Fruit fly (Drosophila melanogaster) whole organism, wandering third instar larva: ENCODE results near the gene CG1812.

Experiments
- Abd-B ChIP-seq: fragments of >200 bp; optimal IDR thresholded peaks from 2 replicates; lab custom pipeline; 2017; ENCODE audit warnings: missing biosample characterization, missing genetic modification characterization
- CG9705 ChIP-seq: fragments of 200-800 bp; sonication (Bioruptor generic); optimal IDR thresholded peaks from 2 replicates; lab custom pipeline; 2018; ENCODE audit warnings: missing biosample characterization, mild to moderate bottlenecking, missing genetic modification characterization
- OdsH ChIP-seq: fragments of 200-800 bp; sonication (Bioruptor generic); optimal IDR thresholded peaks from 2 replicates; lab custom pipeline; 2016; ENCODE audit warnings: missing biosample characterization, mild to moderate bottlenecking, missing genetic modification characterization
- Rel ChIP-seq, 2 experiments: fragments of 200-800 bp; sonication (Bioruptor generic) in 1 of 2; optimal IDR thresholded peaks; 2 replicates in 1 of 2; 3 replicates in 1 of 2; lab custom pipeline; 2016 to 2019; ENCODE audit warnings: mild to moderate bottlenecking in 2 of 2, missing biosample characterization in 2 of 2, missing genetic modification characterization in 2 of 2, moderate library complexity in 1 of 2
- foxo ChIP-seq, 2 experiments: fragments of 200-800 bp; sonication (Bioruptor generic); optimal IDR thresholded peaks; 2 replicates in 1 of 2; 3 replicates in 1 of 2; lab custom pipeline; 2016 to 2017; ENCODE audit warnings: missing biosample characterization in 2 of 2, missing genetic modification characterization in 2 of 2
- h ChIP-seq: fragments of 200-800 bp; sonication (Bioruptor generic); optimal IDR thresholded peaks from 3 replicates; lab custom pipeline; 2016; ENCODE audit warnings: missing biosample characterization, mild to moderate bottlenecking, missing genetic modification characterization
- lola ChIP-seq: fragments of >200 bp; optimal IDR thresholded peaks from 2 replicates; lab custom pipeline; 2017; ENCODE audit warnings: missing biosample characterization, missing genetic modification characterization
- tai ChIP-seq: sonication (Bioruptor generic); optimal IDR thresholded peaks from 2 replicates; lab custom pipeline; 2016; ENCODE audit warnings: missing biosample characterization, missing genetic modification characterization

DNA sequence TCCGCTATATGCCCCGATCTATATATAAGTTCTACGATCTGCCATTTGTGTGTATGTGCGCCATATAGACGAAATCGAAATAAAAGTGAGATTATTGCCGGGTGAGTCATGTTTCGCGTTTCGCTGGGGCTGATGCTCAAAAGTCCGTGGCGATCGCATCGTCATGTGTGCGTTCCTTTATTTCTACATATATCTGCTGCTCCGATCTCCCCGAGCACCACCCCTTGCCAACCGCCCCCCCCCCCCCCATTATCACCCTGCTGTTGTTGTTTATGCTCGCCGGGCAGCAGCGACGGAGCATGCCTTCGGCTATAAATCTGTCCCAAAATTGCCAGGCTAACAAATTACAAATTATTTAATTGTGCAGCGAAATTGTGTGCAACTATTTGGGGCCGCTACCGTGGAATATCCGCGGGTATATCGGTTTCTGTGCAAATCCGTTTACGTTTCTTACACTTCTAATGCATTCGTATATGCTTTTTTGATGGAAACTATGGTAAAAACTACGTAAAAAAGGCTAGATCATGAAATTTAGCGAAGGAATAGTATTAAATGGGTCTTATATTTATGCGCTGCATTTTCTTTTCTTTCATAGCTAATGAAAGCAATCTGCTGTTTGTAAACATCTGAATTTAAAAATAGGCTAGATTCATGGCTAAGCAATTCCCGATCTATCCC is 8.5 kb downstream of the CG1812 start:
- TF ChIP-seq lola (GFP tag; lab: Kevin White, UChicago): no peak
- TF ChIP-seq Abd-B: no peak
- TF ChIP-seq tai (GFP tag; lab: Kevin White, UChicago): no peak
- no peak for TF ChIP-seq foxo (GFP tag; optimal IDR thresholded peaks at IDR 0.05; lab: Kevin White, UChicago)
- no peak for TF ChIP-seq h (GFP tag; lab: Kevin White, UChicago)
- TF ChIP-seq Rel (GFP tag; optimal IDR thresholded peaks at IDR 0.05; lab: Kevin White, UChicago): no peak
- TF ChIP-seq Rel (tag; optimal IDR thresholded peaks at IDR 0.05; lab: Kevin White, UChicago): no peak
- TF ChIP-seq CG9705: no peak
- TF ChIP-seq OdsH: no peak
